Fruit fly (Drosophila melanogaster) whole organism, embryonic: ENCODE data around the gene Zip89B.

Experiments
- Ada2b ChIP-seq: fragments of 200-800 bp; sonication (Bioruptor generic); IDR thresholded peaks from 2 replicates; pipeline ENCODE4 v1.3.6; 2022; ENCODE audit warnings: missing biosample characterization, missing genetic modification characterization
- Atf3 ChIP-seq: fragments of 200-800 bp; sonication (Bioruptor generic); optimal IDR thresholded peaks from 3 replicates; lab custom pipeline; 2016; ENCODE audit warnings: missing biosample characterization, missing genetic modification characterization
- Bgb ChIP-seq: fragments of 200-800 bp; sonication (Bioruptor generic); IDR thresholded peaks from 2 replicates; pipeline ENCODE4 v1.3.6; 2022; ENCODE audit warnings: missing biosample characterization, missing genetic modification characterization; ENCODE audit not compliant: partially characterized antibody
- Bteb2 ChIP-seq: fragments of 200-800 bp; sonication (Bioruptor generic); optimal IDR thresholded peaks from 2 replicates; lab custom pipeline; 2016; ENCODE audit warnings: missing biosample characterization, missing genetic modification characterization
- CG10462 ChIP-seq: fragments of 200-800 bp; sonication (Bioruptor generic); optimal IDR thresholded peaks from 2 replicates; lab custom pipeline; 2016; ENCODE audit warnings: missing biosample characterization, missing genetic modification characterization
- CG11560 ChIP-seq: fragments of 200-800 bp; sonication (Bioruptor generic); IDR thresholded peaks from 3 replicates; pipeline ENCODE4 v1.3.6; 2022; ENCODE audit warnings: missing biosample characterization, missing genetic modification characterization
- CG13287 ChIP-seq: fragments of 200-800 bp; sonication (Bioruptor generic); IDR thresholded peaks from 2 replicates; pipeline ENCODE4 v1.3.6; 2022; ENCODE audit warnings: missing biosample characterization, missing genetic modification characterization; ENCODE audit not compliant: partially characterized antibody
- CG13296 ChIP-seq: fragments of 200-800 bp; sonication (Bioruptor generic); optimal IDR thresholded peaks from 3 replicates; lab custom pipeline; 2018; ENCODE audit warnings: missing biosample characterization, mild to moderate bottlenecking, missing genetic modification characterization
- CG13775 ChIP-seq: fragments of 200-800 bp; sonication (Bioruptor generic); optimal IDR thresholded peaks from 3 replicates; lab custom pipeline; 2017; ENCODE audit warnings: missing biosample characterization, mild to moderate bottlenecking, missing genetic modification characterization
- CG14965 ChIP-seq: fragments of 200-800 bp; sonication (Bioruptor generic); optimal IDR thresholded peaks from 2 replicates; lab custom pipeline; 2016; ENCODE audit warnings: missing biosample characterization, missing genetic modification characterization, borderline replicate concordance
- CG15011 ChIP-seq: fragments of 200-800 bp; sonication (Bioruptor generic); optimal IDR thresholded peaks from 3 replicates; lab custom pipeline; 2018; ENCODE audit warnings: missing biosample characterization, mild to moderate bottlenecking, missing genetic modification characterization
- CG1602 ChIP-seq: fragments of 200-800 bp; sonication (Bioruptor generic); optimal IDR thresholded peaks from 3 replicates; lab custom pipeline; 2016; ENCODE audit warnings: missing biosample characterization, missing genetic modification characterization
- CG1647 ChIP-seq: fragments of 200-800 bp; sonication (Bioruptor generic); optimal IDR thresholded peaks from 3 replicates; lab custom pipeline; 2016; ENCODE audit warnings: missing biosample characterization, missing genetic modification characterization
- CG17912 ChIP-seq: fragments of 200-800 bp; sonication (Bioruptor generic); optimal IDR thresholded peaks from 2 replicates; lab custom pipeline; 2018; ENCODE audit warnings: missing biosample characterization, mild to moderate bottlenecking, missing genetic modification characterization
- CG2199 ChIP-seq: fragments of 200-800 bp; sonication (Bioruptor generic); IDR thresholded peaks from 3 replicates; pipeline ENCODE4 v1.3.6; 2022; ENCODE audit warnings: missing biosample characterization, missing genetic modification characterization
- CG31224 ChIP-seq: fragments of 200-800 bp; sonication (Bioruptor generic); IDR thresholded peaks from 2 replicates; pipeline ENCODE4 v1.3.6; 2022; ENCODE audit warnings: missing biosample characterization, missing genetic modification characterization
- CG32532 ChIP-seq: fragments of 200-800 bp; sonication (Bioruptor generic); IDR thresholded peaks from 2 replicates; pipeline ENCODE4 v1.3.6; 2022; ENCODE audit warnings: missing biosample characterization, missing genetic modification characterization
- CG32772 ChIP-seq: fragments of 200-800 bp; sonication (Bioruptor generic); IDR thresholded peaks from 2 replicates; pipeline ENCODE4 v1.3.6; 2022; ENCODE audit warnings: missing biosample characterization, missing genetic modification characterization
- CG4854 ChIP-seq: fragments of 200-800 bp; sonication (Bioruptor generic); optimal IDR thresholded peaks from 2 replicates; lab custom pipeline; 2016; ENCODE audit warnings: missing biosample characterization, missing genetic modification characterization, inconsistent platforms
- CG6175 ChIP-seq: fragments of 200-800 bp; sonication (Bioruptor generic); IDR thresholded peaks from 3 replicates; pipeline ENCODE4 v1.3.6; 2022; ENCODE audit warnings: missing biosample characterization, missing genetic modification characterization
- CG6254 ChIP-seq: fragments of 200-800 bp; sonication (Bioruptor generic); optimal IDR thresholded peaks from 3 replicates; lab custom pipeline; 2017; ENCODE audit warnings: mild to moderate bottlenecking, missing biosample characterization, missing genetic modification reagents, missing genetic modification characterization
- Chrac-16 ChIP-seq: fragments of 200-800 bp; sonication (Bioruptor generic); optimal IDR thresholded peaks from 3 replicates; lab custom pipeline; 2016; ENCODE audit warnings: missing biosample characterization, missing genetic modification characterization
- Dbx ChIP-seq: fragments of 200-800 bp; sonication (Bioruptor generic); IDR thresholded peaks from 3 replicates; pipeline ENCODE4 v1.3.6; 2022; ENCODE audit warnings: missing biosample characterization, missing genetic modification characterization
- Dp ChIP-seq: fragments of 200-800 bp; sonication (Bioruptor generic); optimal IDR thresholded peaks from 2 replicates; lab custom pipeline; 2018; ENCODE audit warnings: missing biosample characterization, mild to moderate bottlenecking, missing genetic modification characterization, moderate library complexity
- Drgx ChIP-seq: fragments of 200-800 bp; sonication (Bioruptor generic); IDR thresholded peaks from 2 replicates; pipeline ENCODE4 v1.3.6; 2022; ENCODE audit warnings: missing biosample characterization, missing genetic modification characterization
- Gug ChIP-seq: fragments of 200-800 bp; sonication (Bioruptor generic); IDR thresholded peaks from 4 replicates; pipeline ENCODE4 v1.3.6; 2022; ENCODE audit warnings: missing biosample characterization, missing genetic modification characterization
- HLH4C ChIP-seq: fragments of 200-800 bp; sonication (Bioruptor generic); IDR thresholded peaks from 3 replicates; pipeline ENCODE4 v1.3.6; 2022; ENCODE audit warnings: missing biosample characterization, missing genetic modification characterization; ENCODE audit not compliant: partially characterized antibody
- HLHmδ ChIP-seq: fragments of 200-800 bp; sonication (Bioruptor generic); optimal IDR thresholded peaks from 2 replicates; lab custom pipeline; 2018; ENCODE audit warnings: missing biosample characterization, mild to moderate bottlenecking, missing genetic modification characterization, moderate library complexity
- Hey ChIP-seq: fragments of 200-800 bp; sonication (Bioruptor generic); optimal IDR thresholded peaks from 3 replicates; lab custom pipeline; 2018; ENCODE audit warnings: missing biosample characterization, mild to moderate bottlenecking, missing genetic modification characterization
- MESR4 ChIP-seq: fragments of 200-800 bp; sonication (Bioruptor generic); optimal IDR thresholded peaks from 2 replicates; lab custom pipeline; 2018; ENCODE audit warnings: missing biosample characterization, mild to moderate bottlenecking, missing genetic modification characterization, moderate library complexity
- NC2β ChIP-seq: fragments of 200-800 bp; sonication (Bioruptor generic); optimal IDR thresholded peaks from 2 replicates; lab custom pipeline; 2016; ENCODE audit warnings: missing biosample characterization, missing genetic modification characterization
- PHDP ChIP-seq: fragments of 200-800 bp; sonication (Bioruptor generic); optimal IDR thresholded peaks from 3 replicates; lab custom pipeline; 2018; ENCODE audit warnings: missing biosample characterization, mild to moderate bottlenecking, missing genetic modification characterization, moderate library complexity
- Rx ChIP-seq: fragments of 200-800 bp; sonication (Bioruptor generic); IDR thresholded peaks from 2 replicates; pipeline ENCODE4 v1.3.6; 2022; ENCODE audit warnings: missing biosample characterization, missing genetic modification characterization
- crp ChIP-seq, 2 experiments: fragments of 200-800 bp; sonication (Bioruptor generic); optimal IDR thresholded peaks; 2 replicates in 1 of 2; 3 replicates in 1 of 2; lab custom pipeline; 2017; ENCODE audit warnings: missing biosample characterization in 2 of 2, missing genetic modification characterization in 2 of 2, mild to moderate bottlenecking in 1 of 2, moderate library complexity in 1 of 2
- dpn ChIP-seq, 2 experiments: fragments of 200-800 bp; sonication (Bioruptor generic); optimal IDR thresholded peaks; 3 replicates each; lab custom pipeline; 2016; ENCODE audit warnings: missing biosample characterization in 2 of 2, missing genetic modification characterization in 2 of 2
- fd96Cb ChIP-seq: fragments of 200-800 bp; sonication (Bioruptor generic); optimal IDR thresholded peaks from 2 replicates; lab custom pipeline; 2018; ENCODE audit warnings: missing biosample characterization, mild to moderate bottlenecking, missing genetic modification characterization, moderate library complexity
- gem ChIP-seq: fragments of 200-800 bp; sonication (Bioruptor generic); optimal IDR thresholded peaks from 2 replicates; lab custom pipeline; 2019; ENCODE audit warnings: missing biosample characterization, mild to moderate bottlenecking, missing genetic modification characterization, moderate library complexity
- gsb ChIP-seq: fragments of 200-800 bp; sonication (Bioruptor generic); IDR thresholded peaks from 2 replicates; pipeline ENCODE4 v1.3.6; 2022; ENCODE audit warnings: missing biosample characterization, missing genetic modification characterization
- gt ChIP-seq: fragments of 200-800 bp; sonication (Bioruptor generic); IDR thresholded peaks from 2 replicates; pipeline ENCODE4 v1.3.6; 2022; ENCODE audit warnings: missing biosample characterization, missing genetic modification characterization
- jumu ChIP-seq: fragments of 200-800 bp; sonication (Bioruptor generic); optimal IDR thresholded peaks from 3 replicates; lab custom pipeline; 2016; ENCODE audit warnings: missing biosample characterization, missing genetic modification characterization
- klu ChIP-seq: fragments of 200-800 bp; sonication (Bioruptor generic); IDR thresholded peaks from 2 replicates; pipeline ENCODE4 v1.3.6; 2022; ENCODE audit warnings: missing biosample characterization, missing genetic modification characterization
- lbe ChIP-seq: fragments of 200-800 bp; sonication (Bioruptor generic); optimal IDR thresholded peaks from 2 replicates; lab custom pipeline; 2016; ENCODE audit warnings: missing biosample characterization, mild to moderate bottlenecking, missing genetic modification characterization
- nmo ChIP-seq: fragments of 200-800 bp; sonication (Bioruptor generic); optimal IDR thresholded peaks from 2 replicates; lab custom pipeline; 2018; ENCODE audit warnings: missing biosample characterization, mild to moderate bottlenecking, missing genetic modification characterization, moderate library complexity
- otp ChIP-seq: fragments of 200-800 bp; sonication (Bioruptor generic); IDR thresholded peaks from 3 replicates; pipeline ENCODE4, ENCODE4 v1.3.6; 2022; ENCODE audit warnings: missing biosample characterization, missing genetic modification characterization
- pb ChIP-seq: fragments of 200-800 bp; sonication (Bioruptor generic); optimal IDR thresholded peaks from 3 replicates; lab custom pipeline; 2016; ENCODE audit warnings: missing biosample characterization, missing genetic modification characterization
- ro ChIP-seq: fragments of 200-800 bp; sonication (Bioruptor generic); IDR thresholded peaks from 2 replicates; pipeline ENCODE4 v1.3.6; 2022; ENCODE audit warnings: missing biosample characterization, missing genetic modification characterization
- ssp ChIP-seq: fragments of 200-800 bp; sonication (Bioruptor generic); IDR thresholded peaks from 2 replicates; pipeline ENCODE4 v1.3.6; 2022; ENCODE audit warnings: missing biosample characterization, missing genetic modification characterization
- sug ChIP-seq: fragments of 200-800 bp; optimal IDR thresholded peaks from 2 replicates; lab custom pipeline; 2019; ENCODE audit warnings: missing biosample characterization, mild to moderate bottlenecking, missing genetic modification characterization, moderate library complexity
- unc-4 ChIP-seq: fragments of 200-800 bp; sonication (Bioruptor generic); IDR thresholded peaks from 2 replicates; pipeline ENCODE4 v1.3.6; 2022; ENCODE audit warnings: missing biosample characterization, missing genetic modification characterization; ENCODE audit not compliant: partially characterized antibody
- z ChIP-seq: fragments of 200-800 bp; sonication (Bioruptor generic); IDR thresholded peaks from 3 replicates; pipeline ENCODE4 v1.3.6; 2022; ENCODE audit warnings: missing biosample characterization, missing genetic modification characterization

The Zip89B gene

dm6 chr3R:16309302-16310080, 3.9 kb downstream of the Zip89B start (continued):
- TF ChIP-seq nmo (GFP tag; lab: Kevin White, UChicago) (no peak), Gug (GFP tag; lab: Robert Waterston, UW) (no peak), HLH4C (GFP tag; lab: Robert Waterston, UW) (no peak), CG2199 (GFP tag; lab: Robert Waterston, UW) (no peak), PHDP (tag; lab: Kevin White, UChicago) (peak; percentile 3), CG15011 (GFP tag; lab: Kevin White, UChicago) (no peak), CG11560 (tag; lab: Robert Waterston, UW) (no peak), CG1602 (GFP tag; lab: Kevin White, UChicago) (no peak), CG13296 (GFP tag; lab: Kevin White, UChicago) (peak; percentile 10), pb (GFP tag; lab: Kevin White, UChicago) (no peak), gt (GFP tag; lab: Robert Waterston, UW) (no peak), otp (GFP tag; lab: Robert Waterston, UW) (no peak), HLHmδ (GFP tag; lab: Kevin White, UChicago) (no peak), CG32532 (GFP tag; lab: Robert Waterston, UW) (peak; percentile 61; the same call in 1 of the 2 replicates), klu (GFP tag; lab: Robert Waterston, UW) (no peak), CG31224 (GFP tag; lab: Robert Waterston, UW) (no peak), ssp (no peak), CG14965 (GFP tag; lab: Kevin White, UChicago) (no peak), CG13775 (peak; percentile 2), unc-4 (no peak), gsb (GFP tag; lab: Robert Waterston, UW) (no peak), fd96Cb (no peak), z (GFP tag; lab: Robert Waterston, UW) (no peak), CG32772 (GFP tag; lab: Robert Waterston, UW) (no peak), sug (tag; lab: Kevin White, UChicago) (no peak), CG1647 (GFP tag; lab: Kevin White, UChicago) (no peak), crp (GFP tag; optimal IDR thresholded peaks at IDR 0.05; lab: Kevin White, UChicago) (no peak), Hey (no peak), Dp (GFP tag; lab: Kevin White, UChicago) (no peak), CG10462 (no peak), Dbx (no peak; the same call in 2 of the 3 replicates), NC2β (GFP tag; lab: Kevin White, UChicago) (no peak), jumu (no peak), dpn (GFP tag; optimal IDR thresholded peaks at IDR 0.05; lab: Kevin White, UChicago) (peak in 1 of 2 experiments; percentile 36), CG17912 (GFP tag; lab: Kevin White, UChicago) (no peak), lbe (GFP tag; lab: Kevin White, UChicago) (no peak), Ada2b (GFP tag; lab: Robert Waterston, UW) (peak; percentile 50), Chrac-16 (GFP tag; lab: Kevin White, UChicago) (no peak), CG6254 (GFP tag; lab: Kevin White, UChicago) (no peak), ro (no peak), Bgb (GFP tag; lab: Robert Waterston, UW) (no peak), MESR4 (GFP tag; lab: Kevin White, UChicago) (no peak), Bteb2 (GFP tag; lab: Kevin White, UChicago) (no peak), Rx (GFP tag; lab: Robert Waterston, UW) (no peak), Drgx (peak; percentile 56; the same call in 1 of the 2 replicates), Atf3 (GFP tag; lab: Kevin White, UChicago) (no peak), CG13287 (GFP tag; lab: Robert Waterston, UW) (peak; percentile 10; the same call in 1 of the 2 replicates), CG4854 (GFP tag; lab: Kevin White, UChicago) (peak; percentile 18), gem (tag; lab: Kevin White, UChicago) (peak; percentile 30), CG6175 (GFP tag; lab: Robert Waterston, UW) (peak; percentile 35; the same call in 1 of the 3 replicates)
